Fruit fly (Drosophila melanogaster): Measurements from ENCODE around the gene CG43221.

DNA sequence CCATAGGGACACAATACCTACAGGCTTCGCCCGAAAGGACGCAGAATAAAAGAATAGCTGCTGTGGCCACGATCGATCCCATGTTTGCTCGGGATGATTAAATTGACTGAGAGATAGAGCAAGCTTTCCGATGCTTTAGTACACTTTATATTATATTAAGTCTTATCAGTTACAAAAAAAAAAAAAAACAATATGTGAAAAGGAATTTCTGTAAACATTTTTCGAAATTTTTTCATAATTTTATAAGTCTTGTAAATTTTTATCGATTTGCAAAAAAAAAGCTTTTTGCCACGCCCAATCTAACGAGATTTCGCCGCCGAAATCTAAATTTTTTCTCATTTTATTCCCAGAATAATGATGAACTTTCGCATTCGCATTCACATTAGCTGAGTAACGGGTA is 27.6 kb upstream of the CG43221 start, which contains the start of gene CG18563:
- no peak for TF ChIP-seq tai (GFP tag; optimal IDR thresholded peaks at IDR 0.05)
- TF ChIP-seq psq (GFP tag; optimal IDR thresholded peaks at IDR 0.05) = no peak
- no peak for TF ChIP-seq ey (GFP tag; optimal IDR thresholded peaks at IDR 0.05)
- no peak for TF ChIP-seq Dfd (GFP tag; optimal IDR thresholded peaks at IDR 0.05)
- TF ChIP-seq Abd-B (GFP tag; optimal IDR thresholded peaks at IDR 0.05) = no peak
